Worm (Caenorhabditis elegans): Measurements from ENCODE around the gene Y39G8C.2.

Y39G8C.2 gene

DNA sequence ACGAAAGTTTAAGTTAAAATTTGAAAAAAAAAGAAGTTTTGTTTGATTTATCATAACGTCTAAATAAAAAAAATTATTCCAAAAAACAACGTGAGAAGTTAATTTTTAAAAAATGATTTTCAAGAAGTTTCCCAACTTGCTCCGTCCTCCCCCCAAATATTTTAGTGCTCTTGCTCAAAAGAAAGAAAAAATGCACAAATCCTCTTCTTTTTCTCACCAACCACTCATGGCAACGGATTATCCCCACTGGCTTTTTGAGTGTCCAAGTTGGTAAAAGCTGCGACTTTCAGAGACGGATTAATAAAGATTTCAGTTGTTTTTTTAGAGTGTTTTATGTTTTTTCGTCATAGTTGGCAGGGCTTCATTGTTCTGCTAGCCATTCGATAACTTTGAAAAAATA lies at the start of gene Y39G8C.2:
Gene Y39G8C.2 (minus strand): TSS at position 101 of the 400 bp plus-strand sequence.
- no peak for TF ChIP-seq ztf-23 (GFP tag; IDR thresholded peaks at IDR 0.05)

DNA sequence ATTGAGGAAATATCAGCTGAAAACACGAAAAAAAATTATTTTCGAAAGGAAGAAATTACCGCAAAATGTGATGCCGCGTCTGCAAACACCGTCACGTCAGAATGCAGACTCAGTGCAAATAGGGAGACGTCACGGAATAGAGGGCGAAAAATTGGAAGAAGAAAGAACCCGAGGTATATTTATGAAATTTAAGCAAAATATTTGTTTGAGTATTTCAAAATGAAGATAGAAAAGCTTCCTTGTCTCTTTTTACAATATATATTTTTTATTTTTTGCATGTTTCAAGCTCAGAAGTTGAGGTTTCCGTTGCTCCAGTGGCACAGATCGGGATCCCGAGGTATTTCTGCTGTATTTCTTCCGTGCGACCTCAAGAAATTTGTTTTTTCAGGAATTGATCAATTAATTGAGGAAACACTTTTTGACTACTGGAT lies 46.4 kb upstream of the Y39G8C.2 start, which contains the start of gene W03H9.2:
Gene W03H9.2 (minus strand): TSS at position 32 of the 431 bp plus-strand sequence.
- TF ChIP-seq ztf-29 (GFP tag; IDR thresholded peaks at IDR 0.05) (0 out of 2 replicates have a peak, but pooled peaks have one; percentile 56), flt-1 (GFP tag; IDR thresholded peaks at IDR 0.05) (peak; percentile 66), klf-2 (GFP tag; conservative IDR thresholded peaks at IDR 0.05) (peak; percentile 78), cog-1 (tag; optimal IDR thresholded peaks at IDR 0.05) (peak; percentile 92), tab-1 (GFP tag; IDR thresholded peaks at IDR 0.05) (no peak), T22C8.4 (GFP tag; IDR thresholded peaks at IDR 0.05) (no peak), ztf-23 (GFP tag; IDR thresholded peaks at IDR 0.05) (peak; percentile 80)

DNA sequence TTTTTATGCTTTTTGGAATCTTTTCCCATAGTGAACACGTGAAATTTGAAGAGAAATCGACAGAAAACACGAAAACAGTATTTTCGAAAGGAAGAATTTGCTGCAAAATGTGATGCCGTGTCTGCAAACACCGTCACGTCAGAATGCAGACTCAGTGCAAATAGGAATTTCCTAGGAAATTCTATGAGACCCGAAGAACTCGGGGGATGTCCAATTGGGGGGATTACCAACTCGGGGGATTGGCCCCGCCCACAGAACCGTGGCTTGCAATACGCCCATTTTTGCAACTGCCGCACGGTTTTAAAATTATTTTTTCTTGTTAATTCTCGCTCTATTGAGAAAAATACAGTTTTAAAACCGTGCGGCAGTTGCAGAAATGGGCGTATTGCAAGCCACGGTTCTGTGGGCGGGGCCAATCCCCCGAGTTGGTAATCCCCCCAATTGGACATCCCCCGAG lies 44.7 kb upstream of the Y39G8C.2 start, which contains the start of gene cacn-1:
Gene cacn-1 (minus strand): TSS at position 51 of the 457 bp plus-strand sequence.
- TF ChIP-seq tab-1 (GFP tag; IDR thresholded peaks at IDR 0.05) (0 out of 2 replicates have a peak, but pooled peaks have one; percentile 45), ztf-23 (GFP tag; IDR thresholded peaks at IDR 0.05) (peak; percentile 80), ztf-29 (GFP tag; IDR thresholded peaks at IDR 0.05) (peak; percentile 27; the same call in 1 of the 2 replicates), flt-1 (GFP tag; IDR thresholded peaks at IDR 0.05) (0 out of 2 replicates have a peak, but pooled peaks have one; percentile 9), klf-2 (GFP tag; conservative IDR thresholded peaks at IDR 0.05) (0 out of 2 replicates have a peak, but pooled peaks have one; percentile 43)

DNA sequence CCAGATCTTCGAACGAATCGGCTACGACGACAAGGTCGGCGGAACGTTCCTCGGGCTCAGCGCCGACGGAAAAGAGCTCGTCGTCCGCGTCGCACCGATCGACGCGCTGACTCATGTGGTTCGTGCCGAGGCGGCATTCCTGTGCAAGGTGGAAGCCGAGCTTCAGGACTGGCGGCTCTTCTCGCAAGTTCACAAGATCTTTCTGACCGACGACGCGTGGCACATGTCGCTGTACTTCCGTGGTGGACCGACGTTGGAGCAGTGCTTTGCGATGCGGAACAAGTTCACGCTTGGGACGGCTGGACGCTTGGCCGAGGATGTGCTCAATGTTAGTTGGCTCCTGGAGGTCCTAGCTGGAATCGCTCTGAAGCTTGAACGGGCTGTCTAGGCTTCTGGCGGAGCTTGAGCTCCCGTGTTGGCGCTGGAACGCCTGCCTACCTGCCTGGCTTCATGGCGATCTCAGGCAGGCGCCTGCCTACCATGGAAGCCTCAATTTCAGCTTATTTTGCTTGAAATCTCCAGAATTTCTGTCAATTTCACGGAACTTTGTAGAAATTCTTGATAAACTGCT lies 41.5 kb upstream of the Y39G8C.2 start:
- TF ChIP-seq ztf-29 (GFP tag; IDR thresholded peaks at IDR 0.05) (no peak), flt-1 (GFP tag; IDR thresholded peaks at IDR 0.05) (no peak), cog-1 (tag; optimal IDR thresholded peaks at IDR 0.05) (no peak), T22C8.4 (GFP tag; IDR thresholded peaks at IDR 0.05) (no peak), tab-1 (GFP tag; IDR thresholded peaks at IDR 0.05) (no peak), klf-2 (GFP tag; conservative IDR thresholded peaks at IDR 0.05) (no peak), med-1 (GFP tag; optimal IDR thresholded peaks at IDR 0.05; ENCODE audit: insufficient read depth) (no peak), ref-1 (GFP tag; conservative IDR thresholded peaks at IDR 0.05) (no peak), ztf-23 (GFP tag; IDR thresholded peaks at IDR 0.05) (no peak)

DNA sequence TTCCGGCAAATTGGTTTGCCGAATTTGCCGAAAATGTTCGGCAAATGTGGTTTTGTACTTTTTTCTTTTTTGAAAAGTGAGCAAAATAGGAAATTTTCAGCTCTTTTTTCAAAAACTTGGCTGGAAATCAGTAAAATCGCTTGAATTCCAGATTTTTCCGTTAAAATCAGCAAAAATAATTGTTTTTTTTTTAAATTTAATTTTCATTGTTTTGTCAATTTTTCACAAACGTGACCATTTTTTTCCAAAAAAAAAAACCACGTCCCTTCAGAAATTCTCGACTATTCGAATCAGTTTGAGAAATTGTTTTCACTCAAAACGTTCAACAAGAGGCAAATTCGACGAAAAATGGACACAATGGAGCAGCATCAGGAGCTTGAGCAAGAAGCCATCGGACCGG lies 40.1 kb upstream of the Y39G8C.2 start, which contains the start of gene K09E4.1:
Gene K09E4.1 (plus strand): TSS at position 301 of the 400 bp plus-strand sequence.
- TF ChIP-seq flt-1 (GFP tag; IDR thresholded peaks at IDR 0.05) (no peak), ztf-23 (GFP tag; IDR thresholded peaks at IDR 0.05) (no peak), tab-1 (GFP tag; IDR thresholded peaks at IDR 0.05) (no peak), klf-2 (GFP tag; conservative IDR thresholded peaks at IDR 0.05) (no peak), ref-1 (GFP tag; conservative IDR thresholded peaks at IDR 0.05) (no peak), T22C8.4 (GFP tag; IDR thresholded peaks at IDR 0.05) (no peak), cog-1 (tag; optimal IDR thresholded peaks at IDR 0.05) (no peak), ztf-29 (GFP tag; IDR thresholded peaks at IDR 0.05) (no peak), med-1 (GFP tag; optimal IDR thresholded peaks at IDR 0.05; ENCODE audit: insufficient read depth) (no peak)

DNA sequence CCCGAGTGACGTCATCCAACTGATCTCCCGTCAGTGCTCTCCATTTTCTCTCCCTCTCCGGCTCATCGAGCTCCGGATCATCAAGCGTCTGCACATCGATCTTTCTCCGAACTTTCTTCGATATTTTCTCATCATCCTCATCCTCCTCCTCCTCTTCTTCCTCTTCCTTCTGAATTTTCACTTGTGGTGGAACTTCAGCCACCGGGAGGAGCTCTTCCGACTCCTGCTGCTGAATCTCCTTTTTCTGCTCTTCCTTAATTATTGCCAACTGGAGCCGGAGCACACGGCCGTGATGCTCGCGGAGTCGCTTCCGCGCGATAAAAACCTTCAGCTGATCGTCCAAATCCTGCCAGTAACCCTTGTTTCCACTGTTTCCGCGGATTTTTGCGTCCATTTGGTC lies 38.9 kb upstream of the Y39G8C.2 start:
- no peak for TF ChIP-seq ztf-23 (GFP tag; IDR thresholded peaks at IDR 0.05)
- no peak for TF ChIP-seq cog-1 (tag; optimal IDR thresholded peaks at IDR 0.05)
- TF ChIP-seq flt-1 (GFP tag; IDR thresholded peaks at IDR 0.05), result no peak
- TF ChIP-seq med-1 (GFP tag; optimal IDR thresholded peaks at IDR 0.05; ENCODE audit: insufficient read depth), result no peak

DNA sequence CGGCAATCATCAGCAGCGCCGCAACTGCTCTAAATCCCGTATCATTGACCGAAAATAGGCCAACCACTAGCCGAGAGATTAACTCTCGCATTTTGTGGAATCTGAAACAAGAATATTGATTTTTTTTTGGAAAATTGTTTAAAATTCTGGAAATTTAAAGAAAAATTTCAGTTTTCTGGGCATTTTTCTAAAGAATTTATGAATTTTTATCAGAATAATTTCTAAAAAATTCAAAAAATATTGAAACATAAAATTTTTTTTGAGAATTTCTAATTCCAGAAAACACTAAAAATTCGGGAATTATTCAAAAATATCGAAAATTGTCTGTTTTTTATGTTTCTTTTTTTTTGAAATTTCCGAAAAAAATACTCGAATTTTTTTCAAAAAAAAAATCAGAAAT lies 35.3 kb upstream of the Y39G8C.2 start, which contains the start of gene algn-3:
Gene algn-3 (minus strand): TSS at position 101 of the 400 bp plus-strand sequence.
- TF ChIP-seq ztf-23 (GFP tag; IDR thresholded peaks at IDR 0.05), result no peak
- no peak for TF ChIP-seq ztf-29 (GFP tag; IDR thresholded peaks at IDR 0.05)

DNA sequence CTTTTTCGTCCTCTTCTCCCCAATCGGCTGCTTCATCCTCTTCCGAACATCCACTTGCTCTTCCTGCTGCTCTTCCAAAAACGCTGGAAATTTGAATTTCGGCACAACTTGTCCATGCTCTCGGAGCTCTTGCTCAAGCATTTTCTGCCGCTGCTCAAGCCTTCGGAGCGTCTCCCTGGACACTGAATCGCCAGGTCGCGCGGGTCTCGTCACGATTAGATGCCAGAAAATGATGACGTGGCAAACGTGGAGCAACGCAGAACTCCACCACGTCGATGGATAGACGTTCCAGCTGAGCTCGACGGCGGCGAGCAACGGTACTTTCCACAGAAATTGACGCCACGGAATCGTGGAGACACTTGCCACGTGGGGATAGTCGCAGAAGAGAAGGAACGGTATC lies 31.8 kb upstream of the Y39G8C.2 start:
- TF ChIP-seq cog-1 (tag; optimal IDR thresholded peaks at IDR 0.05) (no peak), ztf-23 (GFP tag; IDR thresholded peaks at IDR 0.05) (no peak), flt-1 (GFP tag; IDR thresholded peaks at IDR 0.05) (no peak), tab-1 (GFP tag; IDR thresholded peaks at IDR 0.05) (no peak), med-1 (GFP tag; optimal IDR thresholded peaks at IDR 0.05; ENCODE audit: insufficient read depth) (no peak), ref-1 (GFP tag; conservative IDR thresholded peaks at IDR 0.05) (no peak), klf-2 (GFP tag; conservative IDR thresholded peaks at IDR 0.05) (no peak), T22C8.4 (GFP tag; IDR thresholded peaks at IDR 0.05) (no peak), ztf-29 (GFP tag; IDR thresholded peaks at IDR 0.05) (no peak)

DNA sequence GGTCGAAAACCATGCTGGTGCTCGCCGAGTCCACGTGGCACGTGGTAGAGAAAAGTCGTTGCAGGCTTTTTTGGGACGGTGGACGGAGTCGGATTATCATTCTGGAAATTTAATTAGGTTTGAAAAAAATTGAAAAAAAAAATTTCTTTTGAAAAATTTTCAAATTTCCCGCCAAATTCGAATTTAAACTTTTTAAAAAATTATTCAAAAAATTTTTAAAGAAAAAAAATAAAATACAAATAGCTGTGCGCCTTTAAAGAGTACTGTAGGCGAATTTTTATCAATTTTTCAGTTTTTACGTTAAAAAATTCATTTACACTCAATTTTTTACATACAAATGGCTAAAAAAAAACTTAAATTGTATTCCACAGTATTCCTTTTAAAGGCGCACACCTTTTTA lies 29.4 kb upstream of the Y39G8C.2 start, which contains the start of gene K09E4.3:
Gene K09E4.3 (minus strand): TSS at position 101 of the 400 bp plus-strand sequence.
- no peak for TF ChIP-seq ztf-29 (GFP tag; IDR thresholded peaks at IDR 0.05)
- no peak for TF ChIP-seq med-1 (GFP tag; optimal IDR thresholded peaks at IDR 0.05; ENCODE audit: insufficient read depth)
- TF ChIP-seq cog-1 (tag; optimal IDR thresholded peaks at IDR 0.05), result no peak
- no peak for TF ChIP-seq klf-2 (GFP tag; conservative IDR thresholded peaks at IDR 0.05)
- no peak for TF ChIP-seq ref-1 (GFP tag; conservative IDR thresholded peaks at IDR 0.05)
- TF ChIP-seq T22C8.4 (GFP tag; IDR thresholded peaks at IDR 0.05), result no peak
- no peak for TF ChIP-seq ztf-23 (GFP tag; IDR thresholded peaks at IDR 0.05)
- TF ChIP-seq flt-1 (GFP tag; IDR thresholded peaks at IDR 0.05), result no peak

DNA sequence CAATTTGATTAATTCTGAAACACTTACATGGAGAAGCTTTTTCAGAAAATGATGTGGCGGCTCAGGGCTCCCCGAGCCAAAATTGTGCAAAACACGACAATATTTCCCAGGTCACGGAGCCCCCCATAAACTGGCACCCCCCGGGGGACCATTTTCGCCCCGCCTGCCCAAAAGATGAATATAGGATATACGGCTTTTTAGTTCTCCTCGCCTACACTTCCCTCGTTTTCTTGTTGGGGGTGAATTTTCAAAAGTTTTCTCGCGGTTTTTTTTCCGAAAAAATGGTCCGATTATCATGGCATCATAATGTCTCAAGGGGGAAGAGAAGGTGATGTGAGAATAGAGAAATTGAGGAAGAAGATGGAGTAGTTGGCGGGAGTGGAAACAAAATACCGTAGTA lies 24.6 kb upstream of the Y39G8C.2 start, which contains the start of gene K09E4.4:
Gene K09E4.4 (minus strand): TSS at position 101 of the 400 bp plus-strand sequence.
- TF ChIP-seq flt-1 (GFP tag; IDR thresholded peaks at IDR 0.05) (no peak), ztf-23 (GFP tag; IDR thresholded peaks at IDR 0.05) (no peak), ref-1 (GFP tag; conservative IDR thresholded peaks at IDR 0.05) (no peak), T22C8.4 (GFP tag; IDR thresholded peaks at IDR 0.05) (no peak)

Data from whole organism, midembryonic.